Fruit fly (Drosophila melanogaster) Kc167 (cell line): ENCODE measurements around the gene Aladin.

Experiments used
- Myc ChIP-seq: fragments of >200 bp; optimal IDR thresholded peaks from 2 replicates; lab custom pipeline; 2017; ENCODE audit warnings: missing external identifiers
- Sin3A ChIP-seq: fragments of >200 bp; optimal IDR thresholded peaks from 2 replicates; lab custom pipeline; 2018; ENCODE audit warnings: missing external identifiers
- h ChIP-seq: fragments of >200 bp; optimal IDR thresholded peaks from 3 replicates; lab custom pipeline; 2018; ENCODE audit warnings: missing external identifiers
- insv ChIP-seq: fragments of >200 bp; optimal IDR thresholded peaks from 3 replicates; lab custom pipeline; 2018; ENCODE audit warnings: missing external identifiers
- psq ChIP-seq: fragments of >200 bp; optimal IDR thresholded peaks from 2 replicates; lab custom pipeline; 2017; ENCODE audit warnings: missing external identifiers
- ttk ChIP-seq: sonication (Bioruptor generic); optimal IDR thresholded peaks from 2 replicates; lab custom pipeline; 2017; ENCODE audit warnings: missing external identifiers

DNA sequence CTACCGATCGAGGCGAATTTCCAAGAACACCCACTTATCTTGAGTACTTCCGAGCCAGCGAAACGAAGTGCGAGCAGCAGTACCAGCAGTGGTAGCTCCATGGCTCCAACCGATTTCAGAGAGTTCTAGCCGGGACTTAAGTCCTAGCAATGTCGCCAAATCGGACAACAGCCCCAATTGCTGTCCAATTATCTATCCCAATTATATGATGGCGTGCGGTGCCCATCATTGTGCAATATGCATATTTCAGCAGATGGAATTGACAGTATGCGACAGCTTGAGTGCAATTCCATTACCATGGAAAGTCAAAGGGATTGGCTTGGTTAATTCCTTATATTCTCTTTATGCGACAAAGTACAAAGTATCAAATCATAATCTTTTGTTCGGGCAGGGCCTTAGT lies 36.7 kb upstream of the Aladin start, which contains the start of gene Ir8a:
- no peak for TF ChIP-seq h
- TF ChIP-seq psq = no peak
- no peak for TF ChIP-seq Myc (lab: Kevin White, UChicago)
- TF ChIP-seq ttk = no peak
- no peak for TF ChIP-seq Sin3A (lab: Kevin White, UChicago)
- TF ChIP-seq insv (lab: Kevin White, UChicago) = no peak
